Worm (Caenorhabditis elegans) whole organism, late embryonic: ENCODE measurements around the gene C47E12.12.

ENCODE experiments used
- ama-1 ChIP-seq: fragments of 150-350 bp; optimal IDR thresholded peaks from 2 replicates; lab custom pipeline; 2014
- ceh-2 ChIP-seq: sonication (generic microtip); optimal IDR thresholded peaks from 2 replicates; lab custom pipeline; 2016; ENCODE audit warnings: missing genotype, missing genetic modification characterization, missing compliant biosample characterization
- pha-4 ChIP-seq: fragments of 150-350 bp; optimal IDR thresholded peaks from 2 replicates; lab custom pipeline; 2018; ENCODE audit warnings: missing biosample characterization, missing genetic modification reagents, missing genetic modification characterization

ce11 chrIV:9972629-9973028 lies at the start of gene C47E12.12, which contains the start of gene C47E12.10:
- TF ChIP-seq ceh-2 (tag; lab: Kevin White, UChicago) (no peak), pha-4 (tag; lab: Kevin White, UChicago) (no peak), ama-1 (lab: Kevin White, UChicago) (no peak)
